Worm (Caenorhabditis elegans) whole organism, early embryonic: ENCODE data around the gene abu-5.
A peak's percentile ranks its signal among the peaks of the same experiment; 100 is the strongest.
"Not testable (repeated sequence)": the region's sequence is repeated elsewhere in the genome, so short reads cannot be mapped to it uniquely, and the experiment has no call there.

Experiments used
- B0310.2 ChIP-seq: sonication (generic microtip); optimal IDR thresholded peaks from 2 replicates; lab custom pipeline; 2016; ENCODE audit warnings: mild to moderate bottlenecking, missing genetic modification characterization, missing compliant biosample characterization
- F13C5.2 ChIP-seq: sonication (generic microtip); optimal IDR thresholded peaks from 2 replicates; lab custom pipeline; 2017; ENCODE audit warnings: mild to moderate bottlenecking, missing genetic modification characterization, inconsistent platforms, missing compliant biosample characterization
- aly-1 ChIP-seq: sonication (generic microtip); optimal IDR thresholded peaks from 2 replicates; lab custom pipeline; 2016; ENCODE audit warnings: missing genetic modification characterization, missing compliant biosample characterization
- ama-1 ChIP-seq: fragments of 150-350 bp; optimal IDR thresholded peaks from 2 replicates; lab custom pipeline; 2014
- ceh-13 ChIP-seq: fragments of 200-800 bp; sonication (Bioruptor generic); optimal IDR thresholded peaks from 2 replicates; lab custom pipeline; 2018; ENCODE audit warnings: mild to moderate bottlenecking, missing genetic modification characterization, missing compliant biosample characterization
- ceh-36 ChIP-seq: sonication (generic microtip); optimal IDR thresholded peaks from 2 replicates; lab custom pipeline; 2016; ENCODE audit warnings: missing genetic modification characterization, inconsistent platforms, missing compliant biosample characterization
- ets-7 ChIP-seq: sonication (generic microtip); optimal IDR thresholded peaks from 2 replicates; lab custom pipeline; 2016; ENCODE audit warnings: missing genotype, missing genetic modification characterization, missing compliant biosample characterization
- flt-1 ChIP-seq: fragments of 200-800 bp; sonication (Bioruptor generic); IDR thresholded peaks from 2 replicates; pipeline ENCODE4 v1.3.6; 2022; ENCODE audit warnings: missing genetic modification characterization, missing compliant biosample characterization
- hmbx-1 ChIP-seq: sonication (generic microtip); optimal IDR thresholded peaks from 2 replicates; lab custom pipeline; 2016; ENCODE audit warnings: mild to moderate bottlenecking, missing genetic modification characterization, missing compliant biosample characterization
- hmg-4 ChIP-seq: fragments of 200-800 bp; sonication (Bioruptor generic); optimal IDR thresholded peaks from 2 replicates; lab custom pipeline; 2018; ENCODE audit warnings: mild to moderate bottlenecking, missing genetic modification characterization, missing compliant biosample characterization
- hnd-1 ChIP-seq: sonication (generic microtip); optimal IDR thresholded peaks from 2 replicates; lab custom pipeline; 2016; ENCODE audit warnings: missing genetic modification characterization, missing compliant biosample characterization
- pes-1 ChIP-seq: fragments of 200-800 bp; sonication (Bioruptor generic); IDR thresholded peaks from 2 replicates; pipeline ENCODE4 v1.3.6; 2022; ENCODE audit warnings: missing genetic modification reagents, missing genetic modification characterization, missing compliant biosample characterization
- scrt-1 ChIP-seq: fragments of 200-800 bp; sonication (Bioruptor generic); IDR thresholded peaks from 2 replicates; pipeline ENCODE4 v1.3.6; 2022; ENCODE audit warnings: missing genetic modification characterization, missing compliant biosample characterization
- sea-1 ChIP-seq: fragments of 200-800 bp; sonication (Bioruptor generic); conservative IDR thresholded peaks from 2 replicates; pipeline ENCODE4 v1.3.6; 2022; ENCODE audit warnings: missing genetic modification characterization, missing compliant biosample characterization
- tbx-11 ChIP-seq: fragments of 200-800 bp; sonication (Bioruptor generic); IDR thresholded peaks from 2 replicates; pipeline ENCODE4 v1.3.6; 2022; ENCODE audit warnings: missing genetic modification characterization, missing compliant biosample characterization
- tbx-37 ChIP-seq: fragments of 200-800 bp; sonication (Bioruptor generic); conservative IDR thresholded peaks from 2 replicates; pipeline ENCODE4 v1.3.6; 2022; ENCODE audit warnings: missing genetic modification reagents, missing genetic modification characterization, missing compliant biosample characterization
- tra-4 ChIP-seq: sonication (generic microtip); optimal IDR thresholded peaks from 2 replicates; lab custom pipeline; 2017; ENCODE audit warnings: missing genetic modification characterization, missing compliant biosample characterization

The abu-5 gene

ce11 chrIV:15590397-15590796 is at the start of gene abu-5:
Gene abu-5 (plus strand): TSS chrIV:15590697.
- TF ChIP-seq flt-1 (GFP tag; lab: Robert Waterston, UW); sea-1 (GFP tag; lab: Robert Waterston, UW); aly-1: not testable (repeated sequence)

ce11 chrIV:15554771-15555170 is 35.7 kb upstream of the abu-5 start:
- no peak for TF ChIP-seq ama-1 (lab: Kevin White, UChicago)
- TF ChIP-seq sea-1 (GFP tag; lab: Robert Waterston, UW): no peak

- TF ChIP-seq hnd-1 (tag; lab: Kevin White, UChicago): no peak
- TF ChIP-seq sea-1 (GFP tag; lab: Robert Waterston, UW): no peak
- TF ChIP-seq hmbx-1 (tag; lab: Kevin White, UChicago): no peak
- TF ChIP-seq tbx-37 (GFP tag; lab: Robert Waterston, UW): no peak
- no peak for TF ChIP-seq hmg-4 (GFP tag; lab: Kevin White, UChicago)
- TF ChIP-seq flt-1 (GFP tag; lab: Robert Waterston, UW): no peak
- no peak for TF ChIP-seq B0310.2 (tag; lab: Kevin White, UChicago)
- TF ChIP-seq ama-1 (lab: Kevin White, UChicago): no peak
- no peak for TF ChIP-seq ceh-13
- no peak for TF ChIP-seq ets-7 (tag; lab: Kevin White, UChicago)
- TF ChIP-seq tra-4 (tag; lab: Kevin White, UChicago): no peak
- no peak for TF ChIP-seq scrt-1 (GFP tag; lab: Robert Waterston, UW)
- no peak for TF ChIP-seq F13C5.2
- no peak for TF ChIP-seq ceh-36 (tag; lab: Kevin White, UChicago)
- no peak for TF ChIP-seq pes-1 (GFP tag; lab: Robert Waterston, UW)
- no peak for TF ChIP-seq aly-1
Measured at ce11 chrIV:15559065-15559464, 31.4 kb upstream of the abu-5 start.

- 0 out of 2 replicates have a peak, but pooled peaks have one; percentile 51 for TF ChIP-seq pes-1 (GFP tag; lab: Robert Waterston, UW)
- TF ChIP-seq ama-1 (lab: Kevin White, UChicago): no peak
- no peak for TF ChIP-seq tbx-11 (GFP tag; lab: Robert Waterston, UW)
- no peak for TF ChIP-seq ceh-13
- TF ChIP-seq F13C5.2: peak; percentile 61
Measured at ce11 chrIV:15561223-15561656, 29.3 kb upstream of the abu-5 start.

- no peak for TF ChIP-seq pes-1 (GFP tag; lab: Robert Waterston, UW)
- no peak for TF ChIP-seq tbx-37 (GFP tag; lab: Robert Waterston, UW)
- TF ChIP-seq sea-1 (GFP tag; lab: Robert Waterston, UW): no peak
- no peak for TF ChIP-seq ets-7 (tag; lab: Kevin White, UChicago)
- no peak for TF ChIP-seq hmbx-1 (tag; lab: Kevin White, UChicago)
- TF ChIP-seq hnd-1 (tag; lab: Kevin White, UChicago): no peak
- no peak for TF ChIP-seq B0310.2 (tag; lab: Kevin White, UChicago)
- TF ChIP-seq F13C5.2: no peak
- no peak for TF ChIP-seq ceh-13
- no peak for TF ChIP-seq tra-4 (tag; lab: Kevin White, UChicago)
- no peak for TF ChIP-seq tbx-11 (GFP tag; lab: Robert Waterston, UW)
- TF ChIP-seq scrt-1 (GFP tag; lab: Robert Waterston, UW): no peak
- TF ChIP-seq ama-1 (lab: Kevin White, UChicago): no peak
- no peak for TF ChIP-seq aly-1
- TF ChIP-seq flt-1 (GFP tag; lab: Robert Waterston, UW): no peak
- TF ChIP-seq hmg-4 (GFP tag; lab: Kevin White, UChicago): no peak
- TF ChIP-seq ceh-36 (tag; lab: Kevin White, UChicago): no peak
Measured at ce11 chrIV:15564327-15564726, 26.2 kb upstream of the abu-5 start, which contains the start of gene Y105C5A.1. Gene Y105C5A.1 (minus strand): TSS chrIV:15564427.

ce11 chrIV:15570770-15571169 is 19.7 kb upstream of the abu-5 start:
- TF ChIP-seq flt-1 (GFP tag; lab: Robert Waterston, UW): no peak
- no peak for TF ChIP-seq ceh-36 (tag; lab: Kevin White, UChicago)
- no peak for TF ChIP-seq sea-1 (GFP tag; lab: Robert Waterston, UW)
- TF ChIP-seq F13C5.2: peak; percentile 48

- TF ChIP-seq F13C5.2 (no peak), tbx-37 (GFP tag; lab: Robert Waterston, UW) (no peak), pes-1 (GFP tag; lab: Robert Waterston, UW) (no peak), aly-1 (no peak)
Measured at ce11 chrIV:15571652-15572051, 18.8 kb upstream of the abu-5 start.

- TF ChIP-seq ets-7 (tag; lab: Kevin White, UChicago) (no peak), tra-4 (tag; lab: Kevin White, UChicago) (no peak), aly-1 (no peak), tbx-11 (GFP tag; lab: Robert Waterston, UW) (no peak), hmbx-1 (tag; lab: Kevin White, UChicago) (no peak), F13C5.2 (no peak), sea-1 (GFP tag; lab: Robert Waterston, UW) (no peak), B0310.2 (tag; lab: Kevin White, UChicago) (no peak), ama-1 (lab: Kevin White, UChicago) (no peak), tbx-37 (GFP tag; lab: Robert Waterston, UW) (no peak), hmg-4 (GFP tag; lab: Kevin White, UChicago) (no peak), hnd-1 (tag; lab: Kevin White, UChicago) (no peak), ceh-36 (tag; lab: Kevin White, UChicago) (no peak)
Measured at ce11 chrIV:15572106-15572505, 18.4 kb upstream of the abu-5 start.
